Worm (Caenorhabditis elegans) whole organism, early embryonic: ENCODE data around the gene AH9.3.

Source experiments
- B0310.2 ChIP-seq: sonication (generic microtip); optimal IDR thresholded peaks from 2 replicates; lab custom pipeline; 2016; ENCODE audit warnings: mild to moderate bottlenecking, missing genetic modification characterization, missing compliant biosample characterization
- aly-1 ChIP-seq: sonication (generic microtip); optimal IDR thresholded peaks from 2 replicates; lab custom pipeline; 2016; ENCODE audit warnings: missing genetic modification characterization, missing compliant biosample characterization
- ama-1 ChIP-seq: fragments of 150-350 bp; optimal IDR thresholded peaks from 2 replicates; lab custom pipeline; 2014
- ceh-13 ChIP-seq: fragments of 200-800 bp; sonication (Bioruptor generic); optimal IDR thresholded peaks from 2 replicates; lab custom pipeline; 2018; ENCODE audit warnings: mild to moderate bottlenecking, missing genetic modification characterization, missing compliant biosample characterization
- ceh-36 ChIP-seq: sonication (generic microtip); optimal IDR thresholded peaks from 2 replicates; lab custom pipeline; 2016; ENCODE audit warnings: missing genetic modification characterization, inconsistent platforms, missing compliant biosample characterization
- ets-7 ChIP-seq: sonication (generic microtip); optimal IDR thresholded peaks from 2 replicates; lab custom pipeline; 2016; ENCODE audit warnings: missing genotype, missing genetic modification characterization, missing compliant biosample characterization
- flt-1 ChIP-seq: fragments of 200-800 bp; sonication (Bioruptor generic); IDR thresholded peaks from 2 replicates; pipeline ENCODE4 v1.3.6; 2022; ENCODE audit warnings: missing genetic modification characterization, missing compliant biosample characterization
- hnd-1 ChIP-seq: sonication (generic microtip); optimal IDR thresholded peaks from 2 replicates; lab custom pipeline; 2016; ENCODE audit warnings: missing genetic modification characterization, missing compliant biosample characterization
- sea-1 ChIP-seq: fragments of 200-800 bp; sonication (Bioruptor generic); conservative IDR thresholded peaks from 2 replicates; pipeline ENCODE4 v1.3.6; 2022; ENCODE audit warnings: missing genetic modification characterization, missing compliant biosample characterization
- tbx-11 ChIP-seq: fragments of 200-800 bp; sonication (Bioruptor generic); IDR thresholded peaks from 2 replicates; pipeline ENCODE4 v1.3.6; 2022; ENCODE audit warnings: missing genetic modification characterization, missing compliant biosample characterization
- tbx-37 ChIP-seq: fragments of 200-800 bp; sonication (Bioruptor generic); conservative IDR thresholded peaks from 2 replicates; pipeline ENCODE4 v1.3.6; 2022; ENCODE audit warnings: missing genetic modification reagents, missing genetic modification characterization, missing compliant biosample characterization

- TF ChIP-seq ama-1 (lab: Kevin White, UChicago), result no peak
- no peak for TF ChIP-seq sea-1 (GFP tag; lab: Robert Waterston, UW)
- no peak for TF ChIP-seq hnd-1
- TF ChIP-seq ceh-36 (tag; lab: Kevin White, UChicago), result no peak
- no peak for TF ChIP-seq ceh-13 (GFP tag; lab: Kevin White, UChicago)
- TF ChIP-seq B0310.2 (tag; lab: Kevin White, UChicago), result no peak
- no peak for TF ChIP-seq ets-7 (tag; lab: Kevin White, UChicago)
- no peak for TF ChIP-seq tbx-37 (GFP tag; lab: Robert Waterston, UW)
- no peak for TF ChIP-seq tbx-11 (GFP tag; lab: Robert Waterston, UW)
- TF ChIP-seq flt-1 (GFP tag; lab: Robert Waterston, UW), result no peak
- TF ChIP-seq aly-1 (tag; lab: Kevin White, UChicago), result no peak
Measured at ce11 chrX:2287092-2287491, 26.2 kb upstream of the AH9.3 start, which contains the start of gene sav-1.
